Fruit fly (Drosophila melanogaster): ENCODE measurements around the gene sds22.

sds22 gene

dm6 chr3R:17371094-17371493, 20.3 kb upstream of the sds22 start (continued):
- TF ChIP-seq CG32532 (GFP tag; IDR thresholded peaks at IDR 0.05) (peak; percentile 69), cwo (GFP tag; optimal IDR thresholded peaks at IDR 0.05) (peak; percentile 48), CG17359 (tag; optimal IDR thresholded peaks at IDR 0.05) (no peak), al (GFP tag; IDR thresholded peaks at IDR 0.05) (no peak), lilli (GFP tag; optimal IDR thresholded peaks at IDR 0.05) (peak; percentile 2), row (GFP tag; IDR thresholded peaks at IDR 0.05) (peak; percentile 64; the same call in 2 of the 3 replicates), stc (GFP tag; IDR thresholded peaks at IDR 0.05) (peak; percentile 25; the same call in 1 of the 2 replicates), CG10147 (GFP tag; optimal IDR thresholded peaks at IDR 0.05) (peak; percentile 20), CG10209 (GFP tag; optimal IDR thresholded peaks at IDR 0.05) (peak; percentile 17), Hmr (GFP tag; optimal IDR thresholded peaks at IDR 0.05) (peak; percentile 62), Rx (GFP tag; IDR thresholded peaks at IDR 0.05) (0 out of 2 replicates have a peak, but pooled peaks have one; percentile 14), D19B (GFP tag; optimal IDR thresholded peaks at IDR 0.05) (no peak), scrt (GFP tag; optimal IDR thresholded peaks at IDR 0.05) (peak; percentile 10), disco-r (GFP tag; optimal IDR thresholded peaks at IDR 0.05) (no peak), gem (tag; optimal IDR thresholded peaks at IDR 0.05) (peak; percentile 44), sob (GFP tag; IDR thresholded peaks at IDR 0.05) (peak; percentile 27; the same call in 1 of the 2 replicates), dysf (GFP tag; IDR thresholded peaks at IDR 0.05) (peak; percentile 65), Ptx1 (GFP tag; IDR thresholded peaks at IDR 0.05) (peak; percentile 51), dmrt99B (tag; optimal IDR thresholded peaks at IDR 0.05) (peak; percentile 49), CG14441 (GFP tag; IDR thresholded peaks at IDR 0.05) (0 out of 2 replicates have a peak, but pooled peaks have one; percentile 13), Meics (GFP tag; optimal IDR thresholded peaks at IDR 0.05) (peak; percentile 36), lab (GFP tag; optimal IDR thresholded peaks at IDR 0.05) (peak; percentile 72), Med (GFP tag) (peak; percentile 82), sisA (GFP tag; IDR thresholded peaks at IDR 0.05) (0 out of 2 replicates have a peak, but pooled peaks have one; percentile 6), Doc2 (GFP tag; IDR thresholded peaks at IDR 0.05) (no peak), otp (GFP tag; IDR thresholded peaks at IDR 0.05) (0 out of 3 replicates have a peak, but pooled peaks have one; percentile 11), CG18599 (GFP tag; optimal IDR thresholded peaks at IDR 0.05) (peak; percentile 78), bcd (GFP tag; optimal IDR thresholded peaks at IDR 0.05) (peak; percentile 16), CG34422 (GFP tag; IDR thresholded peaks at IDR 0.05) (no peak), dm (GFP tag; optimal IDR thresholded peaks at IDR 0.05) (no peak), CG13296 (GFP tag; optimal IDR thresholded peaks at IDR 0.05) (peak; percentile 13), Opbp (GFP tag; IDR thresholded peaks at IDR 0.05; ENCODE audit: partially characterized antibody) (no peak), CG9817 (tag; optimal IDR thresholded peaks at IDR 0.05) (peak; percentile 24), Oli (tag; optimal IDR thresholded peaks at IDR 0.05) (peak; percentile 0), ssp (GFP tag; IDR thresholded peaks at IDR 0.05) (0 out of 2 replicates have a peak, but pooled peaks have one; percentile 33), Aef1 (GFP tag; IDR thresholded peaks at IDR 0.05) (0 out of 3 replicates have a peak, but pooled peaks have one; percentile 34), CG15514 (GFP tag; optimal IDR thresholded peaks at IDR 0.05) (peak; percentile 14), ttk (GFP tag; IDR thresholded peaks at IDR 0.05) (0 out of 2 replicates have a peak, but pooled peaks have one; percentile 25), nmo (GFP tag; optimal IDR thresholded peaks at IDR 0.05) (peak; percentile 2), CG12769 (tag; optimal IDR thresholded peaks at IDR 0.05) (peak; percentile 64), CG14860 (GFP tag; IDR thresholded peaks at IDR 0.05; ENCODE audit: partially characterized antibody) (no peak), Dbx (GFP tag; IDR thresholded peaks at IDR 0.05) (peak; percentile 49; the same call in 1 of the 3 replicates), seq (GFP tag; IDR thresholded peaks at IDR 0.05) (no peak), CG6813 (GFP tag; optimal IDR thresholded peaks at IDR 0.05) (peak; percentile 1), CG32772 (GFP tag; IDR thresholded peaks at IDR 0.05) (peak; percentile 17; the same call in 1 of the 2 replicates), vvl (GFP tag; IDR thresholded peaks at IDR 0.05) (peak; percentile 58; the same call in 1 of the 2 replicates), Oaz (GFP tag; IDR thresholded peaks at IDR 0.05) (peak; percentile 15; the same call in 1 of the 2 replicates), abd-A (tag; optimal IDR thresholded peaks at IDR 0.05) (peak; percentile 25), Dp (GFP tag; optimal IDR thresholded peaks at IDR 0.05) (no peak)

Measured in whole organism, embryonic.